Fruit fly (Drosophila melanogaster) whole organism, embryonic: ENCODE data around the gene trbl.

Experiments used
- Atf-2 ChIP-seq: fragments of 200-800 bp; sonication (Bioruptor generic); optimal IDR thresholded peaks from 2 replicates; lab custom pipeline; 2016; ENCODE audit warnings: missing biosample characterization, missing genetic modification characterization
- BtbVII ChIP-seq: fragments of 200-800 bp; sonication (Bioruptor generic); optimal IDR thresholded peaks from 3 replicates; lab custom pipeline; 2017; ENCODE audit warnings: missing biosample characterization, mild to moderate bottlenecking, missing genetic modification characterization
- CG10321 ChIP-seq: fragments of 200-800 bp; sonication (Bioruptor generic); IDR thresholded peaks from 2 replicates; pipeline ENCODE4 v1.3.6; 2022; ENCODE audit warnings: missing biosample characterization, missing genetic modification characterization
- CG10959 ChIP-seq: fragments of 200-800 bp; sonication (Bioruptor generic); IDR thresholded peaks from 2 replicates; pipeline ENCODE4 v1.3.6; 2022; ENCODE audit warnings: missing biosample characterization, missing genetic modification characterization
- CG11398 ChIP-seq: fragments of 200-800 bp; sonication (Bioruptor generic); optimal IDR thresholded peaks from 2 replicates; lab custom pipeline; 2016; ENCODE audit warnings: missing biosample characterization, missing genetic modification characterization
- CG12071 ChIP-seq: fragments of 200-800 bp; sonication (Bioruptor generic); optimal IDR thresholded peaks from 3 replicates; lab custom pipeline; 2018; ENCODE audit warnings: missing biosample characterization, mild to moderate bottlenecking, missing genetic modification characterization
- CG12155 ChIP-seq: fragments of 200-800 bp; sonication (Bioruptor generic); optimal IDR thresholded peaks from 3 replicates; lab custom pipeline; 2016; ENCODE audit warnings: missing biosample characterization, missing genetic modification characterization
- CG13296 ChIP-seq: fragments of 200-800 bp; sonication (Bioruptor generic); optimal IDR thresholded peaks from 3 replicates; lab custom pipeline; 2018; ENCODE audit warnings: missing biosample characterization, mild to moderate bottlenecking, missing genetic modification characterization
- CG16813 ChIP-seq: fragments of 200-800 bp; sonication (Bioruptor generic); IDR thresholded peaks from 3 replicates; pipeline ENCODE4 v1.3.6; 2022; ENCODE audit warnings: missing biosample characterization, missing genetic modification characterization; ENCODE audit not compliant: partially characterized antibody
- CG17385 ChIP-seq: fragments of 200-800 bp; sonication (Bioruptor generic); optimal IDR thresholded peaks from 3 replicates; lab custom pipeline; 2018; ENCODE audit warnings: missing biosample characterization, mild to moderate bottlenecking, missing genetic modification characterization
- CG18476 ChIP-seq: fragments of 200-800 bp; sonication (Bioruptor generic); optimal IDR thresholded peaks from 2 replicates; lab custom pipeline; 2016; ENCODE audit warnings: missing biosample characterization, mild to moderate bottlenecking, missing genetic modification characterization
- CG30431 ChIP-seq: fragments of 200-800 bp; sonication (Bioruptor generic); optimal IDR thresholded peaks from 2 replicates; lab custom pipeline; 2017; ENCODE audit warnings: missing biosample characterization, missing genetic modification characterization
- CG31224 ChIP-seq: fragments of 200-800 bp; sonication (Bioruptor generic); IDR thresholded peaks from 2 replicates; pipeline ENCODE4 v1.3.6; 2022; ENCODE audit warnings: missing biosample characterization, missing genetic modification characterization
- CG4360 ChIP-seq: fragments of 200-800 bp; sonication (Bioruptor generic); IDR thresholded peaks from 2 replicates; pipeline ENCODE4 v1.3.6; 2022; ENCODE audit warnings: missing biosample characterization, missing genetic modification characterization
- CG4424 ChIP-seq: fragments of 200-800 bp; sonication (Bioruptor generic); optimal IDR thresholded peaks from 3 replicates; lab custom pipeline; 2016; ENCODE audit warnings: missing biosample characterization, missing genetic modification characterization
- CG6272 ChIP-seq: fragments of 200-800 bp; sonication (Bioruptor generic); IDR thresholded peaks from 2 replicates; pipeline ENCODE4 v1.3.6; 2022; ENCODE audit warnings: missing biosample characterization, missing genetic modification characterization
- CG8290 ChIP-seq, 3 experiments: fragments of 200-800 bp; sonication (Bioruptor generic); optimal IDR thresholded peaks; 2 replicates each; lab custom pipeline; 2016 to 2019; ENCODE audit warnings: missing biosample characterization in 3 of 3, missing genetic modification characterization in 3 of 3, mild to moderate bottlenecking in 2 of 3, moderate library complexity in 1 of 3
- CG9876 ChIP-seq: fragments of 200-800 bp; sonication (Bioruptor generic); optimal IDR thresholded peaks from 2 replicates; lab custom pipeline; 2016; ENCODE audit warnings: missing biosample characterization, missing genetic modification characterization
- Camta ChIP-seq: fragments of 200-800 bp; sonication (Bioruptor generic); optimal IDR thresholded peaks from 2 replicates; lab custom pipeline; 2016; ENCODE audit warnings: missing biosample characterization, missing genetic modification characterization
- Drgx ChIP-seq: fragments of 200-800 bp; sonication (Bioruptor generic); IDR thresholded peaks from 2 replicates; pipeline ENCODE4 v1.3.6; 2022; ENCODE audit warnings: missing biosample characterization, missing genetic modification characterization
- HHEX ChIP-seq: fragments of 200-800 bp; sonication (Bioruptor generic); optimal IDR thresholded peaks from 3 replicates; lab custom pipeline; 2017; ENCODE audit warnings: missing biosample characterization, mild to moderate bottlenecking, missing genetic modification characterization, missing genetic modification reagents
- HLH54F ChIP-seq: fragments of 200-800 bp; sonication (Bioruptor generic); optimal IDR thresholded peaks from 3 replicates; lab custom pipeline; 2016; ENCODE audit warnings: missing biosample characterization, missing genetic modification characterization
- Hand ChIP-seq: fragments of 200-800 bp; sonication (Bioruptor generic); optimal IDR thresholded peaks from 2 replicates; lab custom pipeline; 2017; ENCODE audit warnings: mild to moderate bottlenecking, missing biosample characterization, missing genetic modification reagents, missing genetic modification characterization
- Hey ChIP-seq: fragments of 200-800 bp; sonication (Bioruptor generic); optimal IDR thresholded peaks from 3 replicates; lab custom pipeline; 2018; ENCODE audit warnings: missing biosample characterization, mild to moderate bottlenecking, missing genetic modification characterization
- HmgD ChIP-seq: fragments of 200-800 bp; sonication (Bioruptor generic); optimal IDR thresholded peaks from 3 replicates; lab custom pipeline; 2016; ENCODE audit warnings: missing biosample characterization, missing genetic modification characterization
- MBD-R2 ChIP-seq: fragments of 200-800 bp; sonication (Bioruptor generic); IDR thresholded peaks from 2 replicates; pipeline ENCODE4 v1.3.6; 2022; ENCODE audit warnings: missing biosample characterization, missing genetic modification characterization
- br ChIP-seq: fragments of >200 bp; optimal IDR thresholded peaks from 2 replicates; lab custom pipeline; 2017
- chif ChIP-seq, 2 experiments: fragments of 200-800 bp; sonication (Bioruptor generic); optimal IDR thresholded peaks; 3 replicates each; lab custom pipeline; 2016; ENCODE audit warnings: missing biosample characterization in 2 of 2, missing genetic modification characterization in 2 of 2
- crc ChIP-seq: fragments of 200-800 bp; sonication (Bioruptor generic); optimal IDR thresholded peaks from 2 replicates; lab custom pipeline; 2016; ENCODE audit warnings: missing biosample characterization, missing genetic modification characterization
- dan ChIP-seq: fragments of 200-800 bp; sonication (Bioruptor generic); IDR thresholded peaks from 2 replicates; pipeline ENCODE4 v1.3.6; 2022; ENCODE audit warnings: missing biosample characterization, missing genetic modification characterization
- ems ChIP-seq: fragments of 200-800 bp; sonication (Bioruptor generic); optimal IDR thresholded peaks from 3 replicates; lab custom pipeline; 2016; ENCODE audit warnings: missing biosample characterization, missing genetic modification characterization
- fd3F ChIP-seq: fragments of 200-800 bp; sonication (Bioruptor generic); optimal IDR thresholded peaks from 2 replicates; lab custom pipeline; 2018; ENCODE audit warnings: missing biosample characterization, mild to moderate bottlenecking, missing genetic modification characterization, moderate library complexity
- gem ChIP-seq: fragments of 200-800 bp; sonication (Bioruptor generic); optimal IDR thresholded peaks from 2 replicates; lab custom pipeline; 2019; ENCODE audit warnings: missing biosample characterization, mild to moderate bottlenecking, missing genetic modification characterization, moderate library complexity
- grn ChIP-seq: fragments of 200-800 bp; sonication (Bioruptor generic); optimal IDR thresholded peaks from 3 replicates; lab custom pipeline; 2017; ENCODE audit warnings: missing biosample characterization, missing genetic modification characterization
- hkb ChIP-seq, 2 experiments: fragments of 200-800 bp in 1 of 2; fragments of >200 bp in 1 of 2; sonication (Bioruptor generic) in 1 of 2; IDR thresholded peaks in 1 of 2; optimal IDR thresholded peaks in 1 of 2; 2 replicates each; pipeline versions ENCODE4 v1.3.6 to Lab custom; 2017 to 2022; ENCODE audit warnings: missing biosample characterization in 1 of 2, missing genetic modification characterization in 1 of 2
- lov ChIP-seq, 2 experiments: fragments of 200-800 bp in 1 of 2; fragments of >200 bp in 1 of 2; sonication (Bioruptor generic) in 1 of 2; IDR thresholded peaks in 1 of 2; optimal IDR thresholded peaks in 1 of 2; 2 replicates in 1 of 2; 3 replicates in 1 of 2; pipeline versions ENCODE4 v1.3.6 to Lab custom; 2017 to 2022; ENCODE audit warnings: missing biosample characterization in 1 of 2, missing genetic modification characterization in 1 of 2
- p53 ChIP-seq: fragments of 200-800 bp; sonication (Bioruptor generic); optimal IDR thresholded peaks from 2 replicates; lab custom pipeline; 2016; ENCODE audit warnings: missing biosample characterization, missing genetic modification characterization
- pan ChIP-seq, 4 experiments: fragments of >200 bp in 3 of 4; fragments of 200-800 bp in 1 of 4; sonication (Bioruptor generic) in 1 of 4; optimal IDR thresholded peaks in 3 of 4; IDR thresholded peaks in 1 of 4; 2 replicates each; pipeline versions ENCODE4 v1.3.6 to Lab custom; 2017 to 2022; ENCODE audit warnings: missing biosample characterization in 2 of 4, missing genetic modification characterization in 2 of 4, mixed read lengths in 1 of 4
- pfk ChIP-seq: fragments of 200-800 bp; sonication (Bioruptor generic); optimal IDR thresholded peaks from 2 replicates; lab custom pipeline; 2018; ENCODE audit warnings: missing biosample characterization, mild to moderate bottlenecking, missing genetic modification characterization, moderate library complexity
- shn ChIP-seq: fragments of 200-800 bp; sonication (Bioruptor generic); optimal IDR thresholded peaks from 3 replicates; lab custom pipeline; 2016; ENCODE audit warnings: missing biosample characterization, missing genetic modification characterization
- sisA ChIP-seq: fragments of 200-800 bp; sonication (Bioruptor generic); IDR thresholded peaks from 2 replicates; pipeline ENCODE4 v1.3.6; 2022; ENCODE audit warnings: missing biosample characterization, missing genetic modification characterization
- so ChIP-seq: fragments of 200-800 bp; sonication (Bioruptor generic); IDR thresholded peaks from 3 replicates; pipeline ENCODE4 v1.3.6; 2022; ENCODE audit warnings: missing biosample characterization, missing genetic modification characterization
- sr ChIP-seq: fragments of 200-800 bp; sonication (Bioruptor generic); IDR thresholded peaks from 3 replicates; pipeline ENCODE4 v1.3.6; 2022; ENCODE audit warnings: missing biosample characterization, missing genetic modification characterization
- stc ChIP-seq: fragments of 200-800 bp; sonication (Bioruptor generic); IDR thresholded peaks from 2 replicates; pipeline ENCODE4 v1.3.6; 2022; ENCODE audit warnings: missing biosample characterization, missing genetic modification characterization
- trem ChIP-seq: fragments of 200-800 bp; optimal IDR thresholded peaks from 3 replicates; lab custom pipeline; 2019; ENCODE audit warnings: missing biosample characterization, mild to moderate bottlenecking, missing genetic modification characterization, moderate library complexity
- usp ChIP-seq: fragments of >200 bp; optimal IDR thresholded peaks from 2 replicates; lab custom pipeline; 2017; ENCODE audit warnings: missing biosample characterization, missing genetic modification characterization
- vvl ChIP-seq: fragments of 200-800 bp; sonication (Bioruptor generic); IDR thresholded peaks from 2 replicates; pipeline ENCODE4 v1.3.6; 2022; ENCODE audit warnings: missing biosample characterization, missing genetic modification characterization
- zf30C ChIP-seq: fragments of 200-800 bp; sonication (Bioruptor generic); optimal IDR thresholded peaks from 3 replicates; lab custom pipeline; 2018; ENCODE audit warnings: missing biosample characterization, mild to moderate bottlenecking, missing genetic modification characterization

The trbl gene

DNA sequence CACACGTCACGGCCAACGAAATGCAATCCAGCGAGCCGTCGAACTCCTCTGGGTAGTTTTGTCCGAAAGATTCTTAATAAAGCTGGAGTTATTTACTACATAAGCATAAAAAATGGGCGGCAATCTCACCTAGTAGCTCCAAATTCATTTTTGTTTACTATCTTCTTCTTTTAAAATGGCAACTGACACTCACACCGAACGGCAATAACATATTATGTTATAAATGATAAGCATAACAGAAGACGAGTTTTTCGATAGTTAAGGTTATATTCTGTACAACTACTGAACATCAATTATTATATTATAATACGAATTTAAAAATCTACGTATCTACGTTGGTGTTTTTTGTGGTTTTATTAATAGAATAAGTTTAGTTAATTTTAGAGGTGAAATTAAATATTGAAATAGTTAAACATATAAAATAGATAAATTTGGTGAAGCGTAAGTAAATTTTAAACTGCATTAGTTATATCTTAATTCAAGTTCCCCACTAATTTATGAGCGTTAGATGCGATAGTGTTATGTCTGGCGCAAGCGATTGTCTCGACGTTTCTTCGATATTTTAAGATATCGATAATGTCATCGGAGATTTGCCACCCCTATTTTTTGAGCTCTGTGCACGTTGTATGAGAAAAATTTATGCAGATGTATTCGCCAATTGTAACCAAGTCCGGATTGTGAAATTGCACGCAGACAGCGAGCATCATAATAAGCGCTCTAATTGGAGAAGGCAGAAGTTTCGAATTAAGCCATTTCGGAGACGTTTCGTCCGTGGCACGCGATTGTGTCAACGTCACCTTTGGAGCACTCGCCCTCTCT, 53.4 kb downstream of the trbl start, which contains the start of the genes Rbbp5 and eRF1 (continued):
- peak; percentile 37 for TF ChIP-seq HmgD
- no peak for TF ChIP-seq pan (optimal IDR thresholded peaks at IDR 0.05; lab: Kevin White, UChicago)
- TF ChIP-seq pan (GFP tag; optimal IDR thresholded peaks at IDR 0.05 in 1 of 2, IDR thresholded peaks at IDR 0.05 in 1 of 2) = peak in 1 of 2 experiments; percentile 74
- TF ChIP-seq so (GFP tag; lab: Robert Waterston, UW) = no peak
- 0 out of 2 replicates have a peak, but pooled peaks have one; percentile 31 for TF ChIP-seq CG10321 (GFP tag; lab: Robert Waterston, UW)
- peak; percentile 27 for TF ChIP-seq hkb (optimal IDR thresholded peaks at IDR 0.05; lab: Kevin White, UChicago)
- peak; percentile 66; the same call in 1 of the 2 replicates for TF ChIP-seq hkb (GFP tag; IDR thresholded peaks at IDR 0.05; lab: Robert Waterston, UW)
- TF ChIP-seq CG17385 (GFP tag; lab: Kevin White, UChicago) = peak; percentile 95
- peak; percentile 75 for TF ChIP-seq HLH54F (GFP tag; lab: Kevin White, UChicago)
- peak; percentile 57 for TF ChIP-seq fd3F (GFP tag; lab: Kevin White, UChicago)
- TF ChIP-seq crc (GFP tag; lab: Kevin White, UChicago) = peak; percentile 33
- peak; percentile 66 for TF ChIP-seq CG18476 (GFP tag; lab: Kevin White, UChicago)
- TF ChIP-seq ems (GFP tag; lab: Kevin White, UChicago) = peak; percentile 58
- no peak for TF ChIP-seq CG4360 (GFP tag; lab: Robert Waterston, UW)
- peak; percentile 77 for TF ChIP-seq CG4424 (GFP tag; lab: Kevin White, UChicago)
- no peak; the same call in 1 of the 2 replicates for TF ChIP-seq CG31224 (GFP tag; lab: Robert Waterston, UW)
- peak; percentile 83 for TF ChIP-seq CG8290 (GFP tag; optimal IDR thresholded peaks at IDR 0.05; lab: Kevin White, UChicago)
- TF ChIP-seq CG8290 (tag; optimal IDR thresholded peaks at IDR 0.05; lab: Kevin White, UChicago) = peak; percentile 9 to 63
- peak; percentile 89 for TF ChIP-seq gem
- TF ChIP-seq HHEX (GFP tag; lab: Kevin White, UChicago) = no peak
- TF ChIP-seq br (lab: Kevin White, UChicago) = no peak
- TF ChIP-seq sisA (GFP tag; lab: Robert Waterston, UW) = no peak; the same call in 1 of the 2 replicates
- TF ChIP-seq MBD-R2 (GFP tag; lab: Robert Waterston, UW) = peak; percentile 70
- TF ChIP-seq CG12155 (GFP tag; lab: Kevin White, UChicago) = peak; percentile 78
- TF ChIP-seq p53 (GFP tag; lab: Kevin White, UChicago) = no peak
- no peak for TF ChIP-seq Drgx (GFP tag; lab: Robert Waterston, UW)
- no peak for TF ChIP-seq pfk (GFP tag; lab: Kevin White, UChicago)
- peak; percentile 28 for TF ChIP-seq Atf-2 (GFP tag; lab: Kevin White, UChicago)
- TF ChIP-seq CG11398 = no peak
- TF ChIP-seq CG9876 (GFP tag; lab: Kevin White, UChicago) = peak; percentile 38
- TF ChIP-seq CG6272 (GFP tag; lab: Robert Waterston, UW) = no peak
- TF ChIP-seq chif (GFP tag; optimal IDR thresholded peaks at IDR 0.05; lab: Kevin White, UChicago) = peak; percentile 42 to 62
- TF ChIP-seq CG16813 (GFP tag; lab: Robert Waterston, UW) = peak; percentile 94
- TF ChIP-seq vvl = peak; percentile 16; the same call in 1 of the 2 replicates
- TF ChIP-seq sr (GFP tag; lab: Robert Waterston, UW) = no peak
- no peak for TF ChIP-seq grn (GFP tag; lab: Kevin White, UChicago)
- no peak for TF ChIP-seq zf30C (GFP tag; lab: Kevin White, UChicago)
- TF ChIP-seq CG13296 (GFP tag; lab: Kevin White, UChicago) = peak; percentile 39
- TF ChIP-seq usp = no peak
- TF ChIP-seq Hey (tag; lab: Kevin White, UChicago) = no peak
- no peak for TF ChIP-seq CG30431
- TF ChIP-seq shn = peak; percentile 42
- TF ChIP-seq Hand (GFP tag; lab: Kevin White, UChicago) = peak; percentile 5
- TF ChIP-seq CG12071 (GFP tag; lab: Kevin White, UChicago) = no peak
- peak; percentile 47 for TF ChIP-seq BtbVII (GFP tag; lab: Kevin White, UChicago)
- peak; percentile 52; the same call in 1 of the 2 replicates for TF ChIP-seq stc (GFP tag; lab: Robert Waterston, UW)
- TF ChIP-seq dan (GFP tag; lab: Robert Waterston, UW) = no peak
- peak; percentile 80 for TF ChIP-seq trem (tag; lab: Kevin White, UChicago)
- peak; percentile 30 for TF ChIP-seq Camta
- TF ChIP-seq CG10959 = no peak; the same call in 1 of the 2 replicates
- no peak for TF ChIP-seq lov (optimal IDR thresholded peaks at IDR 0.05; lab: Kevin White, UChicago)
- peak; percentile 64; the same call in 2 of the 3 replicates for TF ChIP-seq lov (GFP tag; IDR thresholded peaks at IDR 0.05; lab: Robert Waterston, UW)
